Fruit fly (Drosophila melanogaster): Measurements from ENCODE around the gene CG10254.
A peak's percentile ranks its signal among the peaks of the same experiment; 100 is the strongest.

DNA sequence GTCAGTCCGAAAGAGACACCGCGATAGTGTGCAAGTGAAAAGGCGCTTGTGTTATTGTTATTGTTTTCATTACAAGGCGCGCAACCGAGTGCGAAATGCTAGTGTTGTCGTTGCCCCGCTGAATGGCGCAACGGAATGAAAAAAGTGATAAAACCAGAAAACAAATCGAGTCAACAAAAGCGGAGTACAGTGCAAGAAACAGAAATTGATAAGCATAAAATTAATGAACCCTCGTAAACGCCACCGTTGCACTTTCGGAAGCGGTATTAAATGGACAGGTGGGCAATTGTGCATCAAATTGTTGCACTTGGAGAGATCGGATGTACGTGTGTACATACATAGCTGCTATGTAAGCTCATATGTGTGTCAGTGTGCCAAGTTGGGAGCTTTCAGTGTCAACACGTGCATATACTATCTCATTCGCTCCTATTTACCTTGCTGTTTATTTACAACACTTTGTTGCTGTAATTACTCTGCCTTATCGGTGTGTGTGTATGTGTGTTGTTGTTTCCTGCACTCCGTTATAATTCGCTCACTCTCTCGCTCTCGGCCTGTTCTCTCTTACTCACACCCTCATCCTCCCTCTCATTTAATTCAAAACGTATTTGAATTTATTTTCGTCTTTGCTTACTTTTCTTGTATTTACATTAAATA is 28.7 kb upstream of the CG10254 start:
- no peak for TF ChIP-seq OdsH (GFP tag; optimal IDR thresholded peaks at IDR 0.05)
- no peak for TF ChIP-seq Myc (optimal IDR thresholded peaks at IDR 0.05)
- peak; percentile 24 for TF ChIP-seq fru (GFP tag; optimal IDR thresholded peaks at IDR 0.05)
- TF ChIP-seq psq (GFP tag; optimal IDR thresholded peaks at IDR 0.05), result no peak
- TF ChIP-seq Abd-B (GFP tag; optimal IDR thresholded peaks at IDR 0.05), result no peak
- no peak for TF ChIP-seq sv (GFP tag; optimal IDR thresholded peaks at IDR 0.05)
- peak; percentile 10 for TF ChIP-seq HLH106 (tag; optimal IDR thresholded peaks at IDR 0.05)
- TF ChIP-seq Sp1 (GFP tag; optimal IDR thresholded peaks at IDR 0.05), result peak; percentile 2
- no peak for TF ChIP-seq Rel (GFP tag; optimal IDR thresholded peaks at IDR 0.05)
- no peak for TF ChIP-seq Rel (tag; optimal IDR thresholded peaks at IDR 0.05)
- peak; percentile 70 for TF ChIP-seq Hr83 (GFP tag; optimal IDR thresholded peaks at IDR 0.05; ENCODE audit: poor library complexity, severe bottlenecking)
- no peak for TF ChIP-seq lola (GFP tag; optimal IDR thresholded peaks at IDR 0.05)
- TF ChIP-seq pan (optimal IDR thresholded peaks at IDR 0.05), result no peak
- no peak for TF ChIP-seq jim (GFP tag; optimal IDR thresholded peaks at IDR 0.05)

Data from whole organism, wandering third instar larva.